Fruit fly (Drosophila melanogaster): ENCODE data around the gene CG13280.

The CG13280 gene

dm6 chr2L:16815989-16816749 is 4.7 kb downstream of the CG13280 start, which contains the start of gene mdy (continued):
- peak; percentile 53 for TF ChIP-seq HLH54F (GFP tag; optimal IDR thresholded peaks at IDR 0.05)
- TF ChIP-seq Jarid2 (GFP tag; optimal IDR thresholded peaks at IDR 0.05) = no peak
- peak; percentile 99 for TF ChIP-seq CTCF (GFP tag; optimal IDR thresholded peaks at IDR 0.05)
- TF ChIP-seq zen2 (GFP tag; IDR thresholded peaks at IDR 0.05; ENCODE audit: partially characterized antibody) = no peak
- 0 out of 3 replicates have a peak, but pooled peaks have one; percentile 25 for TF ChIP-seq CG11093 (GFP tag; IDR thresholded peaks at IDR 0.05)
- TF ChIP-seq Sin3A (optimal IDR thresholded peaks at IDR 0.05) = no peak
- TF ChIP-seq CG12071 (GFP tag; optimal IDR thresholded peaks at IDR 0.05) = no peak
- TF ChIP-seq sug (tag; optimal IDR thresholded peaks at IDR 0.05) = peak; percentile 29
- TF ChIP-seq Hey (tag; optimal IDR thresholded peaks at IDR 0.05) = no peak
- TF ChIP-seq Ptx1 (GFP tag; IDR thresholded peaks at IDR 0.05) = peak; percentile 46
- TF ChIP-seq cg (GFP tag; optimal IDR thresholded peaks at IDR 0.05) = no peak
- peak; percentile 23 for TF ChIP-seq trem (tag; optimal IDR thresholded peaks at IDR 0.05)
- no peak for TF ChIP-seq CG12219 (GFP tag; optimal IDR thresholded peaks at IDR 0.05)
- TF ChIP-seq Adf1 (GFP tag; IDR thresholded peaks at IDR 0.05) = no peak; the same call in 1 of the 2 replicates
- peak; percentile 8 for TF ChIP-seq kni (GFP tag; optimal IDR thresholded peaks at IDR 0.05)
- TF ChIP-seq pum (GFP tag; optimal IDR thresholded peaks at IDR 0.05) = peak; percentile 2
- TF ChIP-seq fu2 (GFP tag; optimal IDR thresholded peaks at IDR 0.05) = peak; percentile 52
- peak; percentile 62 for TF ChIP-seq H2.0 (GFP tag; IDR thresholded peaks at IDR 0.05)
- no peak for TF ChIP-seq fd102C (GFP tag; optimal IDR thresholded peaks at IDR 0.05)
- peak; percentile 74 for TF ChIP-seq CG2116 (GFP tag; optimal IDR thresholded peaks at IDR 0.05)
- TF ChIP-seq CG18764 (GFP tag; optimal IDR thresholded peaks at IDR 0.05) = no peak
- TF ChIP-seq CG4854 (GFP tag; optimal IDR thresholded peaks at IDR 0.05) = no peak
- TF ChIP-seq CG16779 (GFP tag; IDR thresholded peaks at IDR 0.05) = peak; percentile 22; the same call in 1 of the 2 replicates
- TF ChIP-seq Chrac-16 (GFP tag; optimal IDR thresholded peaks at IDR 0.05) = peak; percentile 69
- no peak for TF ChIP-seq Doc3 (GFP tag; IDR thresholded peaks at IDR 0.05; ENCODE audit: partially characterized antibody)
- no peak for TF ChIP-seq ato (GFP tag; IDR thresholded peaks at IDR 0.05; ENCODE audit: partially characterized antibody)
- peak; percentile 23 for TF ChIP-seq Nf-YB (GFP tag; optimal IDR thresholded peaks at IDR 0.05)
- no peak for TF ChIP-seq CG13296 (GFP tag; optimal IDR thresholded peaks at IDR 0.05)
- 0 out of 3 replicates have a peak, but pooled peaks have one; percentile 25 for TF ChIP-seq mld (GFP tag; IDR thresholded peaks at IDR 0.05; ENCODE audit: partially characterized antibody)
- no peak for TF ChIP-seq jing (GFP tag; optimal IDR thresholded peaks at IDR 0.05)
- TF ChIP-seq CG4404 (GFP tag; IDR thresholded peaks at IDR 0.05) = no peak
- peak; percentile 73 for TF ChIP-seq Ets65A (GFP tag)
- no peak for TF ChIP-seq usp (GFP tag; optimal IDR thresholded peaks at IDR 0.05)
- TF ChIP-seq bbx (GFP tag; IDR thresholded peaks at IDR 0.05; ENCODE audit: partially characterized antibody) = peak; percentile 64
- TF ChIP-seq Nf-YA (GFP tag; IDR thresholded peaks at IDR 0.05) = peak; percentile 55; the same call in 1 of the 2 replicates
- TF ChIP-seq Mrtf (GFP tag; IDR thresholded peaks at IDR 0.05) = peak; percentile 47; the same call in 1 of the 3 replicates
- TF ChIP-seq CG34422 (GFP tag; IDR thresholded peaks at IDR 0.05) = peak; percentile 15; the same call in 2 of the 3 replicates
- TF ChIP-seq CG7556 (GFP tag; optimal IDR thresholded peaks at IDR 0.05) = peak; percentile 59
- no peak for TF ChIP-seq bigmax (GFP tag; optimal IDR thresholded peaks at IDR 0.05)
- TF ChIP-seq Dip2 (GFP tag; IDR thresholded peaks at IDR 0.05) = no peak
- TF ChIP-seq HLHmδ (GFP tag; optimal IDR thresholded peaks at IDR 0.05) = no peak
- TF ChIP-seq Fer1 (GFP tag; optimal IDR thresholded peaks at IDR 0.05) = no peak
- peak; percentile 45 for TF ChIP-seq CG10462 (GFP tag; optimal IDR thresholded peaks at IDR 0.05)
- TF ChIP-seq nerfin-2 (GFP tag; IDR thresholded peaks at IDR 0.05; ENCODE audit: partially characterized antibody) = peak; percentile 44; the same call in 1 of the 2 replicates
- peak; percentile 42 for TF ChIP-seq CG17359 (tag; optimal IDR thresholded peaks at IDR 0.05)
- peak; percentile 29; the same call in 1 of the 3 replicates for TF ChIP-seq gce (GFP tag; IDR thresholded peaks at IDR 0.05)
- peak; percentile 69 for TF ChIP-seq Dll (GFP tag; IDR thresholded peaks at IDR 0.05; ENCODE audit: partially characterized antibody)
- TF ChIP-seq nmo (GFP tag; optimal IDR thresholded peaks at IDR 0.05) = peak; percentile 57
- no peak for TF ChIP-seq en (GFP tag; optimal IDR thresholded peaks at IDR 0.05)
- no peak for TF ChIP-seq dan (GFP tag; IDR thresholded peaks at IDR 0.05)

Data from whole organism, embryonic.